Worm (Caenorhabditis elegans): ENCODE results near the gene R10E4.3.

DNA sequence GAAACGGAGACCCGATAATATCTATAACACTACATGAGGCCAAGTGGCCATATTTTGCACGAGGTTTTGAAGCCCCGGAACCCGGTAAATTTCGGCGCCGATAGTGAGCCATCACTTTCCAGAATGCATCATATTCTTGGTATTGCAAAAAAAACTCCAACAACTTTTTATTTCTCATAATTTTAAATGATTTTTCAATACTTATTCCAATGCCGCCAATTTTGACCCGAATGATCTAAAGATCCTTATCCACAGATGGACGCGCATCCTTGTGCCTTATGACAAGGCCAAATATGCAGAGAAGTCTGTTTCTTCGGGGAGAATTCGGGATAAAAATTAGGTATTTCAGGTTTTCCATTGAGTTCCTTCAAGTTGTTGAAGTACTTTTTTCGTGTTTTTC lies 46.1 kb downstream of the R10E4.3 start:
- TF ChIP-seq rnt-1 (tag; optimal IDR thresholded peaks at IDR 0.05) (no peak), lin-14 (GFP tag; optimal IDR thresholded peaks at IDR 0.05) (no peak), ama-1 (optimal IDR thresholded peaks at IDR 0.05) (no peak), nhr-12 (tag; optimal IDR thresholded peaks at IDR 0.05) (no peak), blmp-1 (tag; optimal IDR thresholded peaks at IDR 0.05) (no peak), aly-2 (tag; optimal IDR thresholded peaks at IDR 0.05) (no peak), lin-39 (tag; optimal IDR thresholded peaks at IDR 0.05) (no peak)
